Fruit fly (Drosophila melanogaster) whole organism, embryonic: ENCODE results near the gene CG13085.

Experiments
- Blimp-1 ChIP-seq: fragments of 200-800 bp; sonication (Bioruptor generic); optimal IDR thresholded peaks from 3 replicates; lab custom pipeline; 2018; ENCODE audit warnings: missing biosample characterization, missing genetic modification characterization, mild to moderate bottlenecking, moderate library complexity, missing genetic modification reagents
- CG1024 ChIP-seq: fragments of 200-800 bp; sonication (Bioruptor generic); IDR thresholded peaks from 2 replicates; pipeline ENCODE4 v1.3.6; 2022; ENCODE audit warnings: missing biosample characterization, missing genetic modification characterization
- CG12104 ChIP-seq: fragments of 200-800 bp; sonication (Bioruptor generic); optimal IDR thresholded peaks from 3 replicates; lab custom pipeline; 2016; ENCODE audit warnings: missing biosample characterization, missing genetic modification characterization
- CG12744 ChIP-seq: fragments of 200-800 bp; sonication (Bioruptor generic); optimal IDR thresholded peaks from 2 replicates; lab custom pipeline; 2016; ENCODE audit warnings: missing biosample characterization, missing genetic modification characterization
- CG14050 ChIP-seq: fragments of 200-800 bp; sonication (Bioruptor generic); IDR thresholded peaks from 3 replicates; pipeline ENCODE4 v1.3.6; 2022; ENCODE audit warnings: missing biosample characterization, missing genetic modification characterization
- CG15479 ChIP-seq: fragments of 200-800 bp; sonication (Bioruptor generic); optimal IDR thresholded peaks from 3 replicates; lab custom pipeline; 2019; ENCODE audit warnings: missing biosample characterization, mild to moderate bottlenecking, missing genetic modification characterization, moderate library complexity
- CG1602 ChIP-seq: fragments of 200-800 bp; sonication (Bioruptor generic); optimal IDR thresholded peaks from 3 replicates; lab custom pipeline; 2016; ENCODE audit warnings: missing biosample characterization, missing genetic modification characterization
- CG16813 ChIP-seq: fragments of 200-800 bp; sonication (Bioruptor generic); IDR thresholded peaks from 3 replicates; pipeline ENCODE4 v1.3.6; 2022; ENCODE audit warnings: missing biosample characterization, missing genetic modification characterization; ENCODE audit not compliant: partially characterized antibody
- CG17829 ChIP-seq: fragments of 200-800 bp; optimal IDR thresholded peaks from 2 replicates; lab custom pipeline; 2019; ENCODE audit warnings: missing biosample characterization, mild to moderate bottlenecking, missing genetic modification characterization, moderate library complexity
- CG2199 ChIP-seq: fragments of 200-800 bp; sonication (Bioruptor generic); IDR thresholded peaks from 3 replicates; pipeline ENCODE4 v1.3.6; 2022; ENCODE audit warnings: missing biosample characterization, missing genetic modification characterization
- CG2202 ChIP-seq: fragments of 200-800 bp; sonication (Bioruptor generic); optimal IDR thresholded peaks from 2 replicates; lab custom pipeline; 2018; ENCODE audit warnings: missing biosample characterization, mild to moderate bottlenecking, missing genetic modification characterization
- CG2678 ChIP-seq: fragments of 200-800 bp; sonication (Bioruptor generic); optimal IDR thresholded peaks from 3 replicates; lab custom pipeline; 2019; ENCODE audit warnings: missing biosample characterization, mild to moderate bottlenecking, missing genetic modification characterization, moderate library complexity
- CG30431 ChIP-seq: fragments of 200-800 bp; sonication (Bioruptor generic); optimal IDR thresholded peaks from 2 replicates; lab custom pipeline; 2017; ENCODE audit warnings: missing biosample characterization, missing genetic modification characterization
- CG34376 ChIP-seq: fragments of 200-800 bp; sonication (Bioruptor generic); optimal IDR thresholded peaks from 2 replicates; lab custom pipeline; 2018; ENCODE audit warnings: missing biosample characterization, mild to moderate bottlenecking, missing genetic modification characterization
- CG5180 ChIP-seq: fragments of 200-800 bp; sonication (Bioruptor generic); optimal IDR thresholded peaks from 3 replicates; lab custom pipeline; 2017; ENCODE audit warnings: missing biosample characterization, missing genetic modification characterization, mild to moderate bottlenecking, moderate library complexity, missing genetic modification reagents
- CG6765 ChIP-seq: fragments of 200-800 bp; sonication (Bioruptor generic); optimal IDR thresholded peaks from 3 replicates; lab custom pipeline; 2017; ENCODE audit warnings: missing biosample characterization, mild to moderate bottlenecking, missing genetic modification characterization
- CG7786 ChIP-seq: fragments of 200-800 bp; sonication (Bioruptor generic); optimal IDR thresholded peaks from 2 replicates; lab custom pipeline; 2016; ENCODE audit warnings: missing biosample characterization, missing genetic modification characterization
- CG8359 ChIP-seq: fragments of 200-800 bp; sonication (Bioruptor generic); optimal IDR thresholded peaks from 2 replicates; lab custom pipeline; 2017; ENCODE audit warnings: missing biosample characterization, mild to moderate bottlenecking, missing genetic modification characterization, borderline replicate concordance
- CG9797 ChIP-seq: fragments of 200-800 bp; sonication (Bioruptor generic); optimal IDR thresholded peaks from 3 replicates; lab custom pipeline; 2018; ENCODE audit warnings: missing biosample characterization, mild to moderate bottlenecking, missing genetic modification characterization
- CG9817 ChIP-seq: fragments of 200-800 bp; sonication (Bioruptor generic); optimal IDR thresholded peaks from 2 replicates; lab custom pipeline; 2018; ENCODE audit warnings: missing biosample characterization, mild to moderate bottlenecking, missing genetic modification characterization, moderate library complexity
- CTCF ChIP-seq: fragments of 200-800 bp; sonication (Bioruptor generic); optimal IDR thresholded peaks from 2 replicates; lab custom pipeline; 2017; ENCODE audit warnings: missing biosample characterization, mild to moderate bottlenecking, missing genetic modification characterization, moderate library complexity
- Chrac-16 ChIP-seq: fragments of 200-800 bp; sonication (Bioruptor generic); optimal IDR thresholded peaks from 3 replicates; lab custom pipeline; 2016; ENCODE audit warnings: missing biosample characterization, missing genetic modification characterization
- Dp ChIP-seq: fragments of 200-800 bp; sonication (Bioruptor generic); optimal IDR thresholded peaks from 2 replicates; lab custom pipeline; 2018; ENCODE audit warnings: missing biosample characterization, mild to moderate bottlenecking, missing genetic modification characterization, moderate library complexity
- ERR ChIP-seq: fragments of 200-800 bp; sonication (Bioruptor generic); optimal IDR thresholded peaks from 2 replicates; lab custom pipeline; 2016; ENCODE audit warnings: missing biosample characterization, missing genetic modification characterization
- Nf-YC ChIP-seq: fragments of 200-800 bp; optimal IDR thresholded peaks from 3 replicates; lab custom pipeline; 2019; ENCODE audit warnings: missing biosample characterization, mild to moderate bottlenecking, missing genetic modification characterization, moderate library complexity
- NfI ChIP-seq: fragments of 200-800 bp; sonication (Bioruptor generic); optimal IDR thresholded peaks from 3 replicates; lab custom pipeline; 2018; ENCODE audit warnings: missing biosample characterization, mild to moderate bottlenecking, missing genetic modification characterization, moderate library complexity
- Sox100B ChIP-seq: fragments of 200-800 bp; sonication (Bioruptor generic); optimal IDR thresholded peaks from 3 replicates; lab custom pipeline; 2018; ENCODE audit warnings: missing biosample characterization, mild to moderate bottlenecking, missing genetic modification characterization
- Sox102F ChIP-seq: fragments of 200-800 bp; sonication (Bioruptor generic); optimal IDR thresholded peaks from 2 replicates; lab custom pipeline; 2018; ENCODE audit warnings: missing biosample characterization, mild to moderate bottlenecking, missing genetic modification characterization, moderate library complexity
- Tbp ChIP-seq: fragments of >200 bp; optimal IDR thresholded peaks from 2 replicates; lab custom pipeline; 2018; ENCODE audit warnings: missing biosample characterization, missing genetic modification characterization
- Vsx1 ChIP-seq: fragments of 200-800 bp; sonication (Bioruptor generic); optimal IDR thresholded peaks from 2 replicates; lab custom pipeline; 2017; ENCODE audit warnings: missing biosample characterization, mild to moderate bottlenecking, missing genetic modification characterization, missing genetic modification reagents
- aop ChIP-seq: fragments of 200-800 bp; sonication (Bioruptor generic); IDR thresholded peaks from 2 replicates; pipeline ENCODE4 v1.3.6; 2022; ENCODE audit warnings: missing biosample characterization, missing genetic modification characterization
- crol ChIP-seq: fragments of 200-800 bp; sonication (Bioruptor generic); IDR thresholded peaks from 2 replicates; pipeline ENCODE4 v1.3.6; 2022; ENCODE audit warnings: missing biosample characterization, missing genetic modification characterization
- crp ChIP-seq, 2 experiments: fragments of 200-800 bp; sonication (Bioruptor generic); optimal IDR thresholded peaks; 2 replicates in 1 of 2; 3 replicates in 1 of 2; lab custom pipeline; 2017; ENCODE audit warnings: missing biosample characterization in 2 of 2, missing genetic modification characterization in 2 of 2, mild to moderate bottlenecking in 1 of 2, moderate library complexity in 1 of 2
- dimm ChIP-seq: fragments of 200-800 bp; sonication (Bioruptor generic); IDR thresholded peaks from 2 replicates; pipeline ENCODE4 v1.3.6; 2022; ENCODE audit warnings: missing biosample characterization, missing genetic modification characterization
- dm ChIP-seq: fragments of 200-800 bp; sonication (Bioruptor generic); optimal IDR thresholded peaks from 3 replicates; lab custom pipeline; 2016; ENCODE audit warnings: missing biosample characterization, missing genetic modification characterization
- en ChIP-seq: fragments of 200-800 bp; sonication (Bioruptor generic); optimal IDR thresholded peaks from 2 replicates; lab custom pipeline; 2016; ENCODE audit warnings: missing biosample characterization, missing genetic modification characterization
- eve ChIP-seq, 2 experiments: fragments of >200 bp; optimal IDR thresholded peaks; 2 replicates each; lab custom pipeline; 2017; ENCODE audit warnings: missing biosample characterization in 2 of 2, missing genetic modification characterization in 2 of 2
- fd96Cb ChIP-seq: fragments of 200-800 bp; sonication (Bioruptor generic); optimal IDR thresholded peaks from 2 replicates; lab custom pipeline; 2018; ENCODE audit warnings: missing biosample characterization, mild to moderate bottlenecking, missing genetic modification characterization, moderate library complexity
- h ChIP-seq: fragments of >200 bp; optimal IDR thresholded peaks from 2 replicates; lab custom pipeline; 2017
- hkb ChIP-seq, 2 experiments: fragments of 200-800 bp in 1 of 2; fragments of >200 bp in 1 of 2; sonication (Bioruptor generic) in 1 of 2; IDR thresholded peaks in 1 of 2; optimal IDR thresholded peaks in 1 of 2; 2 replicates each; pipeline versions ENCODE4 v1.3.6 to Lab custom; 2017 to 2022; ENCODE audit warnings: missing biosample characterization in 1 of 2, missing genetic modification characterization in 1 of 2
- ind ChIP-seq: fragments of 200-800 bp; sonication (Bioruptor generic); optimal IDR thresholded peaks from 3 replicates; lab custom pipeline; 2016; ENCODE audit warnings: missing biosample characterization, missing genetic modification characterization
- insv ChIP-seq, 2 experiments: fragments of 200-800 bp; sonication (Bioruptor generic); optimal IDR thresholded peaks; 3 replicates each; lab custom pipeline; 2016 to 2018; ENCODE audit warnings: missing biosample characterization in 2 of 2, missing genetic modification characterization in 2 of 2
- mam ChIP-seq: fragments of 200-800 bp; sonication (Bioruptor generic); optimal IDR thresholded peaks from 3 replicates; lab custom pipeline; 2016; ENCODE audit warnings: missing biosample characterization, missing genetic modification characterization
- nmo ChIP-seq: fragments of 200-800 bp; sonication (Bioruptor generic); optimal IDR thresholded peaks from 2 replicates; lab custom pipeline; 2018; ENCODE audit warnings: missing biosample characterization, mild to moderate bottlenecking, missing genetic modification characterization, moderate library complexity
- pan ChIP-seq, 4 experiments: fragments of >200 bp in 3 of 4; fragments of 200-800 bp in 1 of 4; sonication (Bioruptor generic) in 1 of 4; optimal IDR thresholded peaks in 3 of 4; IDR thresholded peaks in 1 of 4; 2 replicates each; pipeline versions ENCODE4 v1.3.6 to Lab custom; 2017 to 2022; ENCODE audit warnings: missing biosample characterization in 2 of 4, missing genetic modification characterization in 2 of 4, mixed read lengths in 1 of 4
- sens ChIP-seq: fragments of 200-800 bp; sonication (Bioruptor generic); peaks from one replicate; lab custom pipeline; 2016; ENCODE audit warnings: missing biosample characterization, missing genetic modification characterization
- sim ChIP-seq: fragments of 200-800 bp; sonication (Bioruptor generic); IDR thresholded peaks from 2 replicates; pipeline ENCODE4 v1.3.6; 2022; ENCODE audit warnings: missing biosample characterization, missing genetic modification characterization
- sqz ChIP-seq: fragments of 200-800 bp; sonication (Bioruptor generic); optimal IDR thresholded peaks from 3 replicates; lab custom pipeline; 2018; ENCODE audit warnings: missing biosample characterization, mild to moderate bottlenecking, missing genetic modification characterization
- trh ChIP-seq: fragments of 200-800 bp; sonication (Bioruptor generic); optimal IDR thresholded peaks from 2 replicates; lab custom pipeline; 2016; ENCODE audit warnings: missing biosample characterization, missing genetic modification characterization
- vnd ChIP-seq: fragments of 200-800 bp; sonication (Bioruptor generic); IDR thresholded peaks from 3 replicates; pipeline ENCODE4 v1.3.6; 2022; ENCODE audit warnings: missing biosample characterization, missing genetic modification characterization; ENCODE audit not compliant: partially characterized antibody
- yki ChIP-seq: fragments of >200 bp; optimal IDR thresholded peaks from 3 replicates; lab custom pipeline; 2018

The CG13085 gene

dm6 chr2L:19426330-19426781, 2.5 kb downstream of the CG13085 start, which contains the start of gene Pax (continued):
- TF ChIP-seq Sox102F (GFP tag; lab: Kevin White, UChicago), result no peak
- no peak for TF ChIP-seq CG6765 (GFP tag; lab: Kevin White, UChicago)
- peak; percentile 87 to 99 for TF ChIP-seq crp (GFP tag; optimal IDR thresholded peaks at IDR 0.05; lab: Kevin White, UChicago)
- TF ChIP-seq CG7786 (GFP tag; lab: Kevin White, UChicago), result no peak
- peak; percentile 67 for TF ChIP-seq Dp
- no peak for TF ChIP-seq CG17829 (tag; lab: Kevin White, UChicago)
- no peak for TF ChIP-seq aop (GFP tag; lab: Robert Waterston, UW)
- no peak for TF ChIP-seq dm
- TF ChIP-seq CG15479 (GFP tag; lab: Kevin White, UChicago), result no peak
- TF ChIP-seq CG30431 (GFP tag; lab: Kevin White, UChicago), result no peak
- TF ChIP-seq CG2202 (tag; lab: Kevin White, UChicago), result no peak
- peak; percentile 72 for TF ChIP-seq sens (GFP tag; lab: Kevin White, UChicago)
- TF ChIP-seq Vsx1 (GFP tag; lab: Kevin White, UChicago), result no peak
- no peak for TF ChIP-seq CG14050 (GFP tag; lab: Robert Waterston, UW)
- TF ChIP-seq sqz (GFP tag; lab: Kevin White, UChicago), result peak; percentile 96
- TF ChIP-seq CG9797 (GFP tag; lab: Kevin White, UChicago), result peak; percentile 41
- TF ChIP-seq trh (GFP tag; lab: Kevin White, UChicago), result no peak
- TF ChIP-seq Blimp-1 (GFP tag; lab: Kevin White, UChicago), result no peak
- TF ChIP-seq CG2678, result no peak
- peak; percentile 7 for TF ChIP-seq nmo (GFP tag; lab: Kevin White, UChicago)
- TF ChIP-seq CG12744 (GFP tag; lab: Kevin White, UChicago), result no peak
- peak; percentile 68 for TF ChIP-seq CG34376 (GFP tag; lab: Kevin White, UChicago)
- no peak for TF ChIP-seq CG1024 (GFP tag; lab: Robert Waterston, UW)
- TF ChIP-seq yki, result no peak
- no peak for TF ChIP-seq sim
- TF ChIP-seq Tbp (GFP tag; lab: Kevin White, UChicago), result no peak
- TF ChIP-seq mam (GFP tag; lab: Kevin White, UChicago), result no peak
- TF ChIP-seq eve (GFP tag; optimal IDR thresholded peaks at IDR 0.05; lab: Kevin White, UChicago), result no peak
- no peak for TF ChIP-seq CG8359 (GFP tag; lab: Kevin White, UChicago)
- TF ChIP-seq vnd, result peak; percentile 86
- TF ChIP-seq crol (GFP tag; lab: Robert Waterston, UW), result no peak
- TF ChIP-seq CG16813 (GFP tag; lab: Robert Waterston, UW), result peak; percentile 90
- no peak for TF ChIP-seq NfI (GFP tag; lab: Kevin White, UChicago)
- 0 out of 3 replicates have a peak, but pooled peaks have one; percentile 32 for TF ChIP-seq CG2199 (GFP tag; lab: Robert Waterston, UW)
- no peak for TF ChIP-seq en (GFP tag; lab: Kevin White, UChicago)
- no peak for TF ChIP-seq h (lab: Kevin White, UChicago)
- no peak for TF ChIP-seq Chrac-16 (GFP tag; lab: Kevin White, UChicago)
- TF ChIP-seq dimm, result no peak
- TF ChIP-seq CG1602 (GFP tag; lab: Kevin White, UChicago), result no peak
- TF ChIP-seq pan (optimal IDR thresholded peaks at IDR 0.05; lab: Kevin White, UChicago), result no peak
- TF ChIP-seq pan (GFP tag; optimal IDR thresholded peaks at IDR 0.05 in 1 of 2, IDR thresholded peaks at IDR 0.05 in 1 of 2), result no peak
- TF ChIP-seq fd96Cb (tag; lab: Kevin White, UChicago), result no peak
- TF ChIP-seq hkb (optimal IDR thresholded peaks at IDR 0.05; lab: Kevin White, UChicago), result no peak
- TF ChIP-seq hkb (GFP tag; IDR thresholded peaks at IDR 0.05; lab: Robert Waterston, UW), result no peak
- TF ChIP-seq ERR (GFP tag; lab: Kevin White, UChicago), result no peak
- no peak for TF ChIP-seq Sox100B (GFP tag; lab: Kevin White, UChicago)
- TF ChIP-seq CG5180 (GFP tag; lab: Kevin White, UChicago), result no peak
- peak; percentile 6 to 82 for TF ChIP-seq insv (GFP tag; optimal IDR thresholded peaks at IDR 0.05; lab: Kevin White, UChicago)
- TF ChIP-seq CG9817 (tag; lab: Kevin White, UChicago), result no peak
- no peak for TF ChIP-seq CTCF (GFP tag; lab: Kevin White, UChicago)
- TF ChIP-seq Nf-YC (tag; lab: Kevin White, UChicago), result peak; percentile 72
- TF ChIP-seq CG12104 (GFP tag; lab: Kevin White, UChicago), result no peak
- no peak for TF ChIP-seq ind (GFP tag; lab: Kevin White, UChicago)
